Worm (Caenorhabditis elegans) whole organism, L3 larva: ENCODE data around the gene gcsh-1.
A peak's percentile ranks its signal among the peaks of the same experiment; 100 is the strongest.

Source experiments
- R02D3.7 ChIP-seq: fragments of 150-350 bp; optimal IDR thresholded peaks from 2 replicates; lab custom pipeline; 2014; ENCODE audit warnings: missing biosample characterization, missing genetic modification characterization
- ZK546.5 ChIP-seq: sonication (generic microtip); optimal IDR thresholded peaks from 2 replicates; lab custom pipeline; 2017; ENCODE audit warnings: missing biosample characterization, missing genetic modification characterization
- aly-2 ChIP-seq: fragments of 150-350 bp; optimal IDR thresholded peaks from 2 replicates; lab custom pipeline; 2014; ENCODE audit warnings: missing biosample characterization, missing genetic modification characterization
- ama-1 ChIP-seq: fragments of 150-350 bp; optimal IDR thresholded peaks from 2 replicates; lab custom pipeline; 2018
- ceh-16 ChIP-seq: sonication (generic microtip); optimal IDR thresholded peaks from 2 replicates; lab custom pipeline; 2017; ENCODE audit warnings: missing biosample characterization, missing genetic modification characterization
- ceh-28 ChIP-seq: fragments of 150-350 bp; optimal IDR thresholded peaks from 2 replicates; lab custom pipeline; 2014; ENCODE audit warnings: missing biosample characterization, missing genetic modification reagents, missing genetic modification characterization
- ceh-82 ChIP-seq: fragments of 150-350 bp; optimal IDR thresholded peaks from 2 replicates; lab custom pipeline; 2014; ENCODE audit warnings: missing biosample characterization, missing genetic modification characterization
- ceh-9 ChIP-seq: sonication (generic microtip); optimal IDR thresholded peaks from 2 replicates; lab custom pipeline; 2018; ENCODE audit warnings: missing biosample characterization, missing genetic modification characterization
- daf-12 ChIP-seq: fragments of 150-350 bp; optimal IDR thresholded peaks from 2 replicates; lab custom pipeline; 2014; ENCODE audit warnings: missing biosample characterization, missing genetic modification reagents, missing genetic modification characterization
- egl-27 ChIP-seq: sonication (generic microtip); optimal IDR thresholded peaks from 4 replicates; lab custom pipeline; 2017; ENCODE audit warnings: missing biosample characterization, missing genetic modification reagents, missing genetic modification characterization
- egl-5 ChIP-seq: fragments of 150-350 bp; optimal IDR thresholded peaks from 2 replicates; lab custom pipeline; 2017; ENCODE audit warnings: missing biosample characterization, missing genetic modification reagents, missing genetic modification characterization, inconsistent platforms
- elt-1 ChIP-seq: fragments of 150-350 bp; optimal IDR thresholded peaks from 2 replicates; lab custom pipeline; 2014; ENCODE audit warnings: missing biosample characterization, missing genetic modification characterization
- elt-2 ChIP-seq: sonication (generic microtip); optimal IDR thresholded peaks from 2 replicates; lab custom pipeline; 2016; ENCODE audit warnings: missing genetic modification reagents, mild to moderate bottlenecking, missing genetic modification characterization, missing compliant biosample characterization
- elt-3 ChIP-seq, 3 experiments: fragments of 150-350 bp in 1 of 3; sonication (generic microtip) in 2 of 3; optimal IDR thresholded peaks; 2 replicates in 2 of 3; 4 replicates in 1 of 3; lab custom pipeline; 2014 to 2017; ENCODE audit warnings: missing biosample characterization in 3 of 3, missing genetic modification characterization in 3 of 3
- eor-1 ChIP-seq, 2 experiments: fragments of 150-350 bp; optimal IDR thresholded peaks; 2 replicates each; lab custom pipeline; 2014 to 2018; ENCODE audit warnings: missing biosample characterization in 2 of 2, missing genetic modification characterization in 2 of 2
- fkh-10 ChIP-seq: sonication (generic microtip); optimal IDR thresholded peaks from 2 replicates; lab custom pipeline; 2017; ENCODE audit warnings: missing biosample characterization, missing genetic modification reagents, missing genetic modification characterization
- hmg-11 ChIP-seq: sonication (generic microtip); optimal IDR thresholded peaks from 2 replicates; lab custom pipeline; 2016; ENCODE audit warnings: missing genetic modification characterization, missing compliant biosample characterization
- lin-39 ChIP-seq: fragments of 150-350 bp; optimal IDR thresholded peaks from 2 replicates; lab custom pipeline; 2018; ENCODE audit warnings: missing biosample characterization, missing genetic modification reagents, missing genetic modification characterization
- mdl-1 ChIP-seq: fragments of 150-350 bp; optimal IDR thresholded peaks from 2 replicates; lab custom pipeline; 2014; ENCODE audit warnings: missing biosample characterization, missing genetic modification characterization
- mml-1 ChIP-seq: fragments of 150-350 bp; sonication (generic microtip); optimal IDR thresholded peaks from 3 replicates; lab custom pipeline; 2014; ENCODE audit warnings: missing biosample characterization, missing genetic modification characterization
- nhr-11 ChIP-seq: fragments of 150-350 bp; optimal IDR thresholded peaks from 2 replicates; lab custom pipeline; 2014; ENCODE audit warnings: missing biosample characterization, missing genetic modification characterization
- nhr-12 ChIP-seq: fragments of 150-350 bp; optimal IDR thresholded peaks from 2 replicates; lab custom pipeline; 2014; ENCODE audit warnings: missing biosample characterization, missing genetic modification characterization
- nhr-23 ChIP-seq: fragments of 150-350 bp; optimal IDR thresholded peaks from 2 replicates; lab custom pipeline; 2014; ENCODE audit warnings: missing biosample characterization, missing genetic modification reagents, missing genetic modification characterization
- nhr-237 ChIP-seq: fragments of 150-350 bp; optimal IDR thresholded peaks from 2 replicates; lab custom pipeline; 2014; ENCODE audit warnings: missing biosample characterization, missing genetic modification characterization
- nhr-25 ChIP-seq: sonication (generic microtip); optimal IDR thresholded peaks from 2 replicates; lab custom pipeline; 2017; ENCODE audit warnings: missing biosample characterization, missing genetic modification characterization
- nhr-28 ChIP-seq: fragments of 150-350 bp; optimal IDR thresholded peaks from 2 replicates; lab custom pipeline; 2014; ENCODE audit warnings: missing biosample characterization, missing genetic modification characterization
- nhr-43 ChIP-seq: sonication (generic microtip); optimal IDR thresholded peaks from 2 replicates; lab custom pipeline; 2016; ENCODE audit warnings: mild to moderate bottlenecking, missing genetic modification characterization, missing compliant biosample characterization; ENCODE audit not compliant: poor library complexity, severe bottlenecking
- nhr-67 ChIP-seq: fragments of 150-350 bp; optimal IDR thresholded peaks from 2 replicates; lab custom pipeline; 2014; ENCODE audit warnings: missing biosample characterization, missing genetic modification characterization
- nhr-76 ChIP-seq: fragments of 150-350 bp; sonication (generic microtip); optimal IDR thresholded peaks from 5 replicates; lab custom pipeline; 2014; ENCODE audit warnings: missing biosample characterization, missing genetic modification characterization
- nhr-77 ChIP-seq: fragments of 150-350 bp; optimal IDR thresholded peaks from 2 replicates; lab custom pipeline; 2014; ENCODE audit warnings: missing biosample characterization, missing genetic modification characterization
- pqm-1 ChIP-seq: fragments of 150-350 bp; optimal IDR thresholded peaks from 2 replicates; lab custom pipeline; 2017; ENCODE audit warnings: missing biosample characterization, missing genetic modification characterization, inconsistent platforms
- sea-2 ChIP-seq: fragments of 150-350 bp; sonication (generic microtip); optimal IDR thresholded peaks from 4 replicates; lab custom pipeline; 2014; ENCODE audit warnings: missing biosample characterization, missing genetic modification reagents, missing genetic modification characterization
- skn-1 ChIP-seq: fragments of 150-350 bp; optimal IDR thresholded peaks from 2 replicates; lab custom pipeline; 2014; ENCODE audit warnings: missing biosample characterization, missing genetic modification characterization
- snpc-4 ChIP-seq: fragments of 150-350 bp; optimal IDR thresholded peaks from 2 replicates; lab custom pipeline; 2014; ENCODE audit warnings: missing biosample characterization, missing genetic modification characterization
- unc-39 ChIP-seq: sonication (generic microtip); optimal IDR thresholded peaks from 4 replicates; lab custom pipeline; 2017; ENCODE audit warnings: missing biosample characterization, missing genetic modification characterization
- unc-62 ChIP-seq: fragments of 150-350 bp; sonication (generic microtip); optimal IDR thresholded peaks from 4 replicates; lab custom pipeline; 2014; ENCODE audit warnings: missing biosample characterization, missing genetic modification reagents, missing genetic modification characterization
- zag-1 ChIP-seq: fragments of 150-350 bp; optimal IDR thresholded peaks from 2 replicates; lab custom pipeline; 2014; ENCODE audit warnings: missing biosample characterization, missing genetic modification characterization
- ztf-11 ChIP-seq: fragments of 150-350 bp; optimal IDR thresholded peaks from 2 replicates; lab custom pipeline; 2014; ENCODE audit warnings: missing biosample characterization, missing genetic modification characterization
- ztf-4 ChIP-seq: fragments of 150-350 bp; optimal IDR thresholded peaks from 2 replicates; lab custom pipeline; 2014; ENCODE audit warnings: missing biosample characterization, missing genetic modification characterization

gcsh-1 gene

DNA sequence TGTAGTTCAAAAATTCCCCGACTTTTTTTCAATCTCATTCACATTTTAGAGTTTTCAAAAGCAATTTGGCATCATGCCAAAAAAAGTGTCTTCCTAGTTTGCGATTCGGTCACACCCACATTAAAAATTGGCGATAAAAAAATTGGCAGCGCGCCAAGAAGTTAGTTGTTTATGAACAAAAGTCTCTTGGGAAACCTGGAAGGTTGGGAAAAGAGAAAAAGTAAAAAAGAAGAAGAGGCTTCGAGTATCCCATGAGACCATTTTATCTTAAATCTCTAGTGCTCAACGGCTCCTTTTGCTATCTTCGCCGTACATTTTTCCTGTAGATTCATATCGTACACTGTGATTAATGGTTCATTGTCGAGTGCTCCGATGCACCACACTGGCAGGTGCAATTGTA is 27.0 kb downstream of the gcsh-1 start:
- TF ChIP-seq nhr-76 (tag; lab: Kevin White, UChicago) (no peak), elt-1 (tag; lab: Kevin White, UChicago) (peak; percentile 66), ceh-9 (tag; lab: Kevin White, UChicago) (no peak), nhr-43 (tag; lab: Kevin White, UChicago) (no peak), lin-39 (tag; lab: Kevin White, UChicago) (peak; percentile 25)

DNA sequence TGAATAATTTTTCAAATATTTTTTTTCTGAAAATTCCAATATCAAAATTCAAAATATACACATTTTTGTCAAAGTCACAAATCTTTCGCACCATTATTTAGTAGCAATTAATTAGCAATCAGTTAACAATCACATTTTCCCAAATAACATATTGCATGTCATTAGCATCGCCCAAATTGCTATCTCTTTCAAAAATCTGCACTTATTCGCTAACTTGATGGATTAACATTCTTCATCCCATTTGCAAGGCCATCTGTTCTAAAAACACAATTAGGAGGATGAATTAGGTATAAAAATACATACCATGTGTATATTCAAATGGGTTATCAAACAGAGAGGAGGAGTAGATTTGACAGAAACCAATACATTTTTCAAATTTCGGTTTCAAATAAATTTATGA is 27.5 kb downstream of the gcsh-1 start:
- TF ChIP-seq nhr-76 (tag; lab: Kevin White, UChicago) (no peak), sea-2 (no peak), elt-1 (tag; lab: Kevin White, UChicago) (peak; percentile 29), eor-1 (tag; optimal IDR thresholded peaks at IDR 0.05; lab: Kevin White, UChicago) (no peak), nhr-25 (tag; lab: Kevin White, UChicago) (peak; percentile 68), ceh-28 (tag; lab: Kevin White, UChicago) (no peak)

DNA sequence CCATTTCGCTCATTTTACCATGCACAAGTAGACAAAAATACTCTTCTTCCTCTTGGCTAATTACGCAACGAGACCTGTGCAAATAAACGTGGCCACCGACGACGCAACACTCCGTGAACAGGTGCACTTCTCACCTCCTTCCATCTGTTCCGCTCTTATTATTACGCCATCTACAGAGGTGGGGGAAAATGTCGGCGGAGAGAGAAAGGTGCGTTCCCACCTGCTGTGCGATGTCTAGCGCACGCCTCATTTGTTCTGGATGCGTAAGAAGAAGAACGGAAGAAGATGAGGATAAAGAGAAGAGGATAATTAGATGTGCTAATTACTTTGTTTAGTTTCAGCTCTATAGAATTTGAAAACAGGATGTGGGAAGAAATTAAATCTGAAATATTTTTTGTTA is 28.4 kb downstream of the gcsh-1 start:
- TF ChIP-seq egl-27 (tag; lab: Kevin White, UChicago) = no peak
- no peak for TF ChIP-seq ztf-11 (tag; lab: Kevin White, UChicago)
- TF ChIP-seq ceh-82 (tag; lab: Kevin White, UChicago) = no peak
- no peak for TF ChIP-seq mml-1
- TF ChIP-seq skn-1 = no peak
- no peak for TF ChIP-seq hmg-11 (tag; lab: Kevin White, UChicago)
- TF ChIP-seq nhr-28 (tag; lab: Kevin White, UChicago) = no peak
- no peak for TF ChIP-seq ztf-4 (tag; lab: Kevin White, UChicago)
- TF ChIP-seq nhr-77 = no peak
- no peak for TF ChIP-seq eor-1 (tag; optimal IDR thresholded peaks at IDR 0.05; lab: Kevin White, UChicago)
- TF ChIP-seq ama-1 (lab: Kevin White, UChicago) = no peak
- TF ChIP-seq zag-1 (tag; lab: Kevin White, UChicago) = no peak
- TF ChIP-seq lin-39 (tag; lab: Kevin White, UChicago) = no peak
- no peak for TF ChIP-seq mdl-1 (tag; lab: Kevin White, UChicago)
- TF ChIP-seq elt-3 (tag; optimal IDR thresholded peaks at IDR 0.05; lab: Kevin White, UChicago) = no peak

DNA sequence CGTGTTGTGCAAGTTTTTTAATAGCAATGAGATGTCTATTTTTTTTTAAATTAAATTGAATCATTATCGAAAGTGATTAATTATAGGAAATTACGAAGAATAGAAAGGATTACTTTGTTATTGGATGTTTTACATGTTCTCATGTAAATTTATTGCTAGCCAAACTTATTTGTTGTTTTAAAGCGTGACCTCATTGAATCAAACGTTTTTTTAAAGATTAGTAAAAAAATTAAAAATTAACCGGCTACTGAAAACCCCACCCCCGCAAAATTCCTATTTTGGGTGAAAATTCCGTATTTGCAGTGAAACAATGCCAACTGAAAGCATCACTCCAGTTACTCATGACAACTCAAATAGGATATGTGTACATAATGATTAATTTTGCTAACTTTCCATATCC is 30.0 kb downstream of the gcsh-1 start, which contains the start of gene M163.8:
Gene M163.8, plus strand, starts transcription at position 301 of the 400 bp plus-strand sequence.
- TF ChIP-seq zag-1 (tag; lab: Kevin White, UChicago) (no peak), sea-2 (no peak), aly-2 (tag; lab: Kevin White, UChicago) (no peak), nhr-77 (no peak), nhr-76 (tag; lab: Kevin White, UChicago) (no peak), ceh-9 (tag; lab: Kevin White, UChicago) (no peak), hmg-11 (tag; lab: Kevin White, UChicago) (no peak), snpc-4 (tag; lab: Kevin White, UChicago) (no peak), egl-5 (tag; lab: Kevin White, UChicago) (no peak), ceh-16 (tag; lab: Kevin White, UChicago) (no peak), eor-1 (tag; optimal IDR thresholded peaks at IDR 0.05; lab: Kevin White, UChicago) (no peak), nhr-67 (no peak), ztf-11 (tag; lab: Kevin White, UChicago) (no peak), R02D3.7 (tag; lab: Kevin White, UChicago) (no peak), unc-39 (tag; lab: Kevin White, UChicago) (no peak), nhr-11 (tag; lab: Kevin White, UChicago) (no peak), pqm-1 (no peak), mml-1 (no peak)
- TF ChIP-seq, all 47 proteins: peak for 0

DNA sequence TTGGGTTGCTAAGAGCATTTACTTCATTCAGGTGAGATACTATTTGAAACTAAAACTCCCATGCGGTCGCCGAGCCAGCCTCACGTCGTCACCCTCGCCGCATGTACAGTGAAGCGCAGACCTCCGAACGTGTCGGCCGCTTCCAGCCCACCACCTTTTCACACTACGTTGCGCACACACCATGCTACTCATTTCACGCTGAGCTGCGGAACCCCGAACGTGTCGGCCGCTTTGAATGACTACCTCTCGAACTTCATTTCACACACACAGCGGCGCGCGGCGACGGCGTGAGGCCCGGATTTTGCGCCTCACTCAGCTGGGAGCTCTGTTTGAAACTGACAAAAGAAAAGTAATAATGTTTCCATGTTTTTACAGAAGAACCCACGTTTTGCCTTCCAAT is 33.2 kb downstream of the gcsh-1 start:
- TF ChIP-seq nhr-12 (no peak), snpc-4 (tag; lab: Kevin White, UChicago) (peak; percentile 11)
- TF ChIP-seq, all 47 proteins: peak for 1

DNA sequence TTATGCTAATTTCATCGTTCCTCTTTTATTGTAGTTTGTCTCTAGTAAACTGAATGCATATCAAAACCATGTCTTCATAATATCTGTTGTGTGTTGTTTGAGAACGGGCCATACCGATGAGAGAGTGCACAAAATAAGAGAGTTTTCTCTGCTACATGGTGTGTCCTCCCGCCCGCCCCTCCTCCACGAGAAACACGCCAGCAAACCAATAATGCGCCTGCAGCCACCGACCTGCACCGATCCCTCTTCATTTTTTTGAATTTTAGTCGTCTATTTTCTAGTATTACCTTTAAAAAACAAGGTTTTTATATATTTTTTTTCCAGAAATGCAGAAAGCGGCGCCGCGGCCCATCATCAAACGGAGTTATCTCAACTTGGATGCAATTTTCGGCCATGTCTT is 34.6 kb downstream of the gcsh-1 start, which contains the start of gene gfi-3:
Gene gfi-3, plus strand, starts transcription at position 325 of the 400 bp plus-strand sequence.
- TF ChIP-seq skn-1 = peak; percentile 55
- TF ChIP-seq nhr-28 (tag; lab: Kevin White, UChicago) = no peak
- TF ChIP-seq nhr-76 (tag; lab: Kevin White, UChicago) = no peak
- no peak for TF ChIP-seq fkh-10
- no peak for TF ChIP-seq nhr-237 (tag; lab: Kevin White, UChicago)
- TF ChIP-seq egl-27 (tag; lab: Kevin White, UChicago) = no peak
- no peak for TF ChIP-seq ztf-4 (tag; lab: Kevin White, UChicago)
- TF ChIP-seq daf-12 (tag; lab: Kevin White, UChicago) = no peak
- TF ChIP-seq snpc-4 (tag; lab: Kevin White, UChicago) = peak; percentile 93
- TF ChIP-seq ceh-82 (tag; lab: Kevin White, UChicago) = peak; percentile 13
- no peak for TF ChIP-seq nhr-12
- TF ChIP-seq elt-2 (tag; lab: Kevin White, UChicago) = peak; percentile 61
- TF ChIP-seq elt-1 (tag; lab: Kevin White, UChicago) = peak; percentile 17
- peak; percentile 75 for TF ChIP-seq nhr-43 (tag; lab: Kevin White, UChicago)
- TF ChIP-seq zag-1 (tag; lab: Kevin White, UChicago) = no peak
- TF ChIP-seq unc-62 (GFP tag; lab: Kevin White, UChicago) = no peak
- TF ChIP-seq nhr-11 (tag; lab: Kevin White, UChicago) = peak; percentile 40
- TF ChIP-seq pqm-1 = no peak
- no peak for TF ChIP-seq eor-1 (tag; optimal IDR thresholded peaks at IDR 0.05; lab: Kevin White, UChicago)
- TF ChIP-seq ceh-28 (tag; lab: Kevin White, UChicago) = peak; percentile 70
- no peak for TF ChIP-seq ZK546.5 (tag; lab: Kevin White, UChicago)
- TF ChIP-seq unc-39 (tag; lab: Kevin White, UChicago) = no peak
- TF ChIP-seq lin-39 (tag; lab: Kevin White, UChicago) = peak; percentile 90
- no peak for TF ChIP-seq nhr-77
- no peak for TF ChIP-seq ztf-11 (tag; lab: Kevin White, UChicago)
- TF ChIP-seq nhr-23 = peak; percentile 86
- no peak for TF ChIP-seq ceh-16 (tag; lab: Kevin White, UChicago)
- no peak for TF ChIP-seq nhr-67
